Fruit fly (Drosophila melanogaster) whole organism, embryonic: ENCODE data around the gene RSG7.

ENCODE experiments used
- BEAF-32 ChIP-seq: fragments of 200-800 bp; sonication (Bioruptor generic); optimal IDR thresholded peaks from 3 replicates; lab custom pipeline; 2017; ENCODE audit warnings: missing biosample characterization, missing genetic modification characterization, mild to moderate bottlenecking, moderate library complexity, missing genetic modification reagents
- BtbVII ChIP-seq: fragments of 200-800 bp; sonication (Bioruptor generic); optimal IDR thresholded peaks from 3 replicates; lab custom pipeline; 2017; ENCODE audit warnings: missing biosample characterization, mild to moderate bottlenecking, missing genetic modification characterization
- CG12299 ChIP-seq: fragments of 200-800 bp; sonication (Bioruptor generic); optimal IDR thresholded peaks from 2 replicates; lab custom pipeline; 2018; ENCODE audit warnings: missing biosample characterization, mild to moderate bottlenecking, missing genetic modification characterization
- CG13123 ChIP-seq: fragments of 200-800 bp; sonication (Bioruptor generic); optimal IDR thresholded peaks from 2 replicates; lab custom pipeline; 2016; ENCODE audit warnings: missing biosample characterization, missing genetic modification characterization
- CG13624 ChIP-seq: fragments of 200-800 bp; sonication (Bioruptor generic); optimal IDR thresholded peaks from 2 replicates; lab custom pipeline; 2016; ENCODE audit warnings: missing biosample characterization, missing genetic modification characterization
- CG16815 ChIP-seq: fragments of 200-800 bp; sonication (Bioruptor generic); optimal IDR thresholded peaks from 3 replicates; lab custom pipeline; 2017; ENCODE audit warnings: missing biosample characterization, mild to moderate bottlenecking, missing genetic modification characterization
- CG18599 ChIP-seq: fragments of 200-800 bp; sonication (Bioruptor generic); optimal IDR thresholded peaks from 3 replicates; lab custom pipeline; 2017; ENCODE audit warnings: missing biosample characterization, missing genetic modification characterization, mild to moderate bottlenecking, moderate library complexity, missing genetic modification reagents
- CG2129 ChIP-seq: fragments of 200-800 bp; sonication (Bioruptor generic); IDR thresholded peaks from 2 replicates; pipeline ENCODE4 v1.3.6; 2022; ENCODE audit warnings: missing biosample characterization, missing genetic modification characterization; ENCODE audit not compliant: partially characterized antibody
- CG2199 ChIP-seq: fragments of 200-800 bp; sonication (Bioruptor generic); IDR thresholded peaks from 3 replicates; pipeline ENCODE4 v1.3.6; 2022; ENCODE audit warnings: missing biosample characterization, missing genetic modification characterization
- CG2202 ChIP-seq: fragments of 200-800 bp; sonication (Bioruptor generic); optimal IDR thresholded peaks from 2 replicates; lab custom pipeline; 2018; ENCODE audit warnings: missing biosample characterization, mild to moderate bottlenecking, missing genetic modification characterization
- CG31224 ChIP-seq: fragments of 200-800 bp; sonication (Bioruptor generic); IDR thresholded peaks from 2 replicates; pipeline ENCODE4 v1.3.6; 2022; ENCODE audit warnings: missing biosample characterization, missing genetic modification characterization
- CG3995 ChIP-seq: fragments of 200-800 bp; sonication (Bioruptor generic); optimal IDR thresholded peaks from 3 replicates; lab custom pipeline; 2016; ENCODE audit warnings: missing biosample characterization, missing genetic modification characterization
- CG4282 ChIP-seq: fragments of 200-800 bp; sonication (Bioruptor generic); optimal IDR thresholded peaks from 2 replicates; lab custom pipeline; 2016; ENCODE audit warnings: missing biosample characterization, missing genetic modification characterization
- CG4360 ChIP-seq: fragments of 200-800 bp; sonication (Bioruptor generic); IDR thresholded peaks from 2 replicates; pipeline ENCODE4 v1.3.6; 2022; ENCODE audit warnings: missing biosample characterization, missing genetic modification characterization
- CG4854 ChIP-seq: fragments of 200-800 bp; sonication (Bioruptor generic); optimal IDR thresholded peaks from 2 replicates; lab custom pipeline; 2016; ENCODE audit warnings: missing biosample characterization, missing genetic modification characterization, inconsistent platforms
- CG7786 ChIP-seq: fragments of 200-800 bp; sonication (Bioruptor generic); optimal IDR thresholded peaks from 2 replicates; lab custom pipeline; 2016; ENCODE audit warnings: missing biosample characterization, missing genetic modification characterization
- CoRest ChIP-seq: fragments of 200-800 bp; sonication (Bioruptor generic); optimal IDR thresholded peaks from 3 replicates; lab custom pipeline; 2018; ENCODE audit warnings: missing biosample characterization, mild to moderate bottlenecking, missing genetic modification characterization, moderate library complexity
- Dip2 ChIP-seq: fragments of 200-800 bp; sonication (Bioruptor generic); IDR thresholded peaks from 2 replicates; pipeline ENCODE4 v1.3.6; 2022; ENCODE audit warnings: missing biosample characterization, missing genetic modification characterization
- E2f1 ChIP-seq: fragments of 200-800 bp; sonication (Bioruptor generic); IDR thresholded peaks from 2 replicates; pipeline ENCODE4 v1.3.6; 2022; ENCODE audit warnings: missing biosample characterization, missing genetic modification characterization
- Fer3 ChIP-seq: fragments of 200-800 bp; sonication (Bioruptor generic); optimal IDR thresholded peaks from 2 replicates; lab custom pipeline; 2018; ENCODE audit warnings: missing biosample characterization, mild to moderate bottlenecking, missing genetic modification characterization, moderate library complexity
- Gug ChIP-seq: fragments of 200-800 bp; sonication (Bioruptor generic); IDR thresholded peaks from 4 replicates; pipeline ENCODE4 v1.3.6; 2022; ENCODE audit warnings: missing biosample characterization, missing genetic modification characterization
- H2.0 ChIP-seq: fragments of 200-800 bp; sonication (Bioruptor generic); IDR thresholded peaks from 2 replicates; pipeline ENCODE4 v1.3.6; 2022; ENCODE audit warnings: missing biosample characterization, missing genetic modification characterization
- HHEX ChIP-seq: fragments of 200-800 bp; sonication (Bioruptor generic); optimal IDR thresholded peaks from 3 replicates; lab custom pipeline; 2017; ENCODE audit warnings: missing biosample characterization, mild to moderate bottlenecking, missing genetic modification characterization, missing genetic modification reagents
- HLH4C ChIP-seq: fragments of 200-800 bp; sonication (Bioruptor generic); IDR thresholded peaks from 3 replicates; pipeline ENCODE4 v1.3.6; 2022; ENCODE audit warnings: missing biosample characterization, missing genetic modification characterization; ENCODE audit not compliant: partially characterized antibody
- Hmx ChIP-seq: fragments of 200-800 bp; sonication (Bioruptor generic); optimal IDR thresholded peaks from 2 replicates; lab custom pipeline; 2016; ENCODE audit warnings: missing biosample characterization, missing genetic modification characterization
- MBD-R2 ChIP-seq: fragments of 200-800 bp; sonication (Bioruptor generic); IDR thresholded peaks from 2 replicates; pipeline ENCODE4 v1.3.6; 2022; ENCODE audit warnings: missing biosample characterization, missing genetic modification characterization
- MESR4 ChIP-seq: fragments of 200-800 bp; sonication (Bioruptor generic); optimal IDR thresholded peaks from 2 replicates; lab custom pipeline; 2018; ENCODE audit warnings: missing biosample characterization, mild to moderate bottlenecking, missing genetic modification characterization, moderate library complexity
- Myb ChIP-seq: fragments of 200-800 bp; sonication (Bioruptor generic); optimal IDR thresholded peaks from 2 replicates; lab custom pipeline; 2016; ENCODE audit warnings: missing biosample characterization, missing genetic modification characterization
- Nf-YA ChIP-seq: fragments of 200-800 bp; sonication (Bioruptor generic); IDR thresholded peaks from 2 replicates; pipeline ENCODE4 v1.3.6; 2022; ENCODE audit warnings: missing biosample characterization, missing genetic modification characterization
- Nf-YC ChIP-seq: fragments of 200-800 bp; optimal IDR thresholded peaks from 3 replicates; lab custom pipeline; 2019; ENCODE audit warnings: missing biosample characterization, mild to moderate bottlenecking, missing genetic modification characterization, moderate library complexity
- Oaz ChIP-seq: fragments of 200-800 bp; sonication (Bioruptor generic); IDR thresholded peaks from 2 replicates; pipeline ENCODE4 v1.3.6; 2022; ENCODE audit warnings: missing biosample characterization, missing genetic modification characterization
- Sin3A ChIP-seq: fragments of >200 bp; optimal IDR thresholded peaks from 2 replicates; lab custom pipeline; 2018
- Sox100B ChIP-seq: fragments of 200-800 bp; sonication (Bioruptor generic); optimal IDR thresholded peaks from 3 replicates; lab custom pipeline; 2018; ENCODE audit warnings: missing biosample characterization, mild to moderate bottlenecking, missing genetic modification characterization
- Ssrp ChIP-seq: fragments of 200-800 bp; sonication (Bioruptor generic); optimal IDR thresholded peaks from 2 replicates; lab custom pipeline; 2018; ENCODE audit warnings: missing biosample characterization, mild to moderate bottlenecking, missing genetic modification characterization, moderate library complexity
- Vsx1 ChIP-seq: fragments of 200-800 bp; sonication (Bioruptor generic); optimal IDR thresholded peaks from 2 replicates; lab custom pipeline; 2017; ENCODE audit warnings: missing biosample characterization, mild to moderate bottlenecking, missing genetic modification characterization, missing genetic modification reagents
- br ChIP-seq: fragments of >200 bp; optimal IDR thresholded peaks from 2 replicates; lab custom pipeline; 2017
- cad ChIP-seq: fragments of >200 bp; optimal IDR thresholded peaks from 2 replicates; lab custom pipeline; 2017; ENCODE audit warnings: missing biosample characterization, missing genetic modification characterization
- chif ChIP-seq, 2 experiments: fragments of 200-800 bp; sonication (Bioruptor generic); optimal IDR thresholded peaks; 3 replicates each; lab custom pipeline; 2016; ENCODE audit warnings: missing biosample characterization in 2 of 2, missing genetic modification characterization in 2 of 2
- ci ChIP-seq: fragments of 200-800 bp; sonication (Bioruptor generic); IDR thresholded peaks from 3 replicates; pipeline ENCODE4 v1.3.6; 2022; ENCODE audit warnings: missing biosample characterization, missing genetic modification characterization
- crp ChIP-seq, 2 experiments: fragments of 200-800 bp; sonication (Bioruptor generic); optimal IDR thresholded peaks; 2 replicates in 1 of 2; 3 replicates in 1 of 2; lab custom pipeline; 2017; ENCODE audit warnings: missing biosample characterization in 2 of 2, missing genetic modification characterization in 2 of 2, mild to moderate bottlenecking in 1 of 2, moderate library complexity in 1 of 2
- fu2 ChIP-seq: fragments of 200-800 bp; sonication (Bioruptor generic); optimal IDR thresholded peaks from 2 replicates; lab custom pipeline; 2016; ENCODE audit warnings: missing biosample characterization, missing genetic modification characterization
- grau ChIP-seq: fragments of 200-800 bp; optimal IDR thresholded peaks from 3 replicates; lab custom pipeline; 2019; ENCODE audit warnings: missing biosample characterization, mild to moderate bottlenecking, missing genetic modification characterization, moderate library complexity
- h ChIP-seq: fragments of >200 bp; optimal IDR thresholded peaks from 2 replicates; lab custom pipeline; 2017
- hth ChIP-seq: fragments of >200 bp; optimal IDR thresholded peaks from 2 replicates; lab custom pipeline; 2017; ENCODE audit warnings: inconsistent platforms
- lola ChIP-seq, 3 experiments: fragments of >200 bp in 2 of 3; fragments of 200-800 bp in 1 of 3; sonication (Bioruptor generic) in 1 of 3; optimal IDR thresholded peaks; 2 replicates each; lab custom pipeline; 2017 to 2019; ENCODE audit warnings: missing biosample characterization in 3 of 3, missing genetic modification characterization in 3 of 3, mild to moderate bottlenecking in 1 of 3, moderate library complexity in 1 of 3
- mam ChIP-seq: fragments of 200-800 bp; sonication (Bioruptor generic); optimal IDR thresholded peaks from 3 replicates; lab custom pipeline; 2016; ENCODE audit warnings: missing biosample characterization, missing genetic modification characterization
- nmo ChIP-seq: fragments of 200-800 bp; sonication (Bioruptor generic); optimal IDR thresholded peaks from 2 replicates; lab custom pipeline; 2018; ENCODE audit warnings: missing biosample characterization, mild to moderate bottlenecking, missing genetic modification characterization, moderate library complexity
- run ChIP-seq: fragments of 200-800 bp; sonication (Bioruptor generic); optimal IDR thresholded peaks from 3 replicates; lab custom pipeline; 2018; ENCODE audit warnings: missing biosample characterization, mild to moderate bottlenecking, missing genetic modification characterization
- schlank ChIP-seq: fragments of 200-800 bp; sonication (Bioruptor generic); optimal IDR thresholded peaks from 2 replicates; lab custom pipeline; 2018; ENCODE audit warnings: missing biosample characterization, mild to moderate bottlenecking, missing genetic modification characterization
- tap ChIP-seq: fragments of 200-800 bp; optimal IDR thresholded peaks from 3 replicates; lab custom pipeline; 2019; ENCODE audit warnings: missing biosample characterization, mild to moderate bottlenecking, missing genetic modification characterization, moderate library complexity
- twi ChIP-seq: fragments of 200-800 bp; optimal IDR thresholded peaks from 2 replicates; lab custom pipeline; 2019; ENCODE audit warnings: missing biosample characterization, mild to moderate bottlenecking, missing genetic modification characterization, moderate library complexity
- zfh1 ChIP-seq: fragments of 200-800 bp; sonication (Bioruptor generic); IDR thresholded peaks from 3 replicates; pipeline ENCODE4 v1.3.6; 2022; ENCODE audit warnings: missing biosample characterization, missing genetic modification characterization

The RSG7 gene

DNA sequence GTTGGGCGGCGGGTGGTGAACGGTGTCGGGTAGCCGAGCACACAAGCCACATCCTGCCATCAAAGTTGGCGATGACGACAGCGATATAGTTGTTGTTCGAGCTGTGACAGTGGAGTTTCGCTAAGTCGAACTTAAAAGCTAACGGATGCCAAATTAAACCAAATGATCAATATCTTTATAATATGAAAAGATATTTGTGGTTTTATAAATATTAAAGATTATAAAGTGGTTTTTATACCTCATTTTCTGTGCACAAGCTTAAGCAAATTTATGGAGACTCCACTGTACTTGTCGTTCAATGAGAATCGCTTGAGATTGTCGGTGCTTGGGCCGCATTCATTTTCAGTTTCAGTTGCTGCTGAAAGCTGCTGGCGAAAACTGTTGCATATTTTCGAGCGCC is 22.2 kb downstream of the RSG7 start (continued):
- no peak for TF ChIP-seq CG2202 (tag; lab: Kevin White, UChicago)
- no peak for TF ChIP-seq br
- TF ChIP-seq crp (GFP tag; optimal IDR thresholded peaks at IDR 0.05; lab: Kevin White, UChicago), result no peak
- TF ChIP-seq grau, result peak; percentile 86
- TF ChIP-seq Fer3 (tag; lab: Kevin White, UChicago), result peak; percentile 49
- peak; percentile 5 for TF ChIP-seq CG16815 (GFP tag; lab: Kevin White, UChicago)
- TF ChIP-seq fu2, result no peak
- TF ChIP-seq Vsx1 (GFP tag; lab: Kevin White, UChicago), result no peak
- peak; percentile 79 for TF ChIP-seq ci (GFP tag; lab: Robert Waterston, UW)
- no peak for TF ChIP-seq BEAF-32 (GFP tag; lab: Kevin White, UChicago)
- TF ChIP-seq CoRest (tag; lab: Kevin White, UChicago), result peak; percentile 58
- no peak for TF ChIP-seq Myb (GFP tag; lab: Kevin White, UChicago)
- TF ChIP-seq Sox100B (GFP tag; lab: Kevin White, UChicago), result peak; percentile 22
- TF ChIP-seq CG4854 (GFP tag; lab: Kevin White, UChicago), result no peak
- TF ChIP-seq H2.0 (GFP tag; lab: Robert Waterston, UW), result peak; percentile 42; the same call in 1 of the 2 replicates
- peak in 1 of 3 experiments; percentile 4 for TF ChIP-seq lola (GFP tag; optimal IDR thresholded peaks at IDR 0.05; lab: Kevin White, UChicago)
- no peak for TF ChIP-seq BtbVII
- TF ChIP-seq CG12299 (tag; lab: Kevin White, UChicago), result peak; percentile 11
- TF ChIP-seq h, result no peak
- TF ChIP-seq tap (tag; lab: Kevin White, UChicago), result peak; percentile 50
- TF ChIP-seq nmo (GFP tag; lab: Kevin White, UChicago), result peak; percentile 65
- peak; percentile 22 for TF ChIP-seq run (tag; lab: Kevin White, UChicago)
- TF ChIP-seq CG31224 (GFP tag; lab: Robert Waterston, UW), result no peak
- TF ChIP-seq CG3995 (GFP tag; lab: Kevin White, UChicago), result no peak
- TF ChIP-seq cad (GFP tag; lab: Kevin White, UChicago), result no peak
- no peak for TF ChIP-seq CG13624
- TF ChIP-seq MBD-R2 (GFP tag; lab: Robert Waterston, UW), result no peak
- no peak for TF ChIP-seq CG2199 (GFP tag; lab: Robert Waterston, UW)
- TF ChIP-seq CG13123 (GFP tag; lab: Kevin White, UChicago), result no peak
- TF ChIP-seq HLH4C (GFP tag; lab: Robert Waterston, UW), result no peak
- peak; percentile 53 for TF ChIP-seq E2f1 (GFP tag; lab: Robert Waterston, UW)
- TF ChIP-seq CG2129 (GFP tag; lab: Robert Waterston, UW), result no peak
- peak; percentile 45; the same call in 1 of the 3 replicates for TF ChIP-seq zfh1
- TF ChIP-seq Gug, result peak; percentile 16; the same call in 1 of the 4 replicates
- no peak for TF ChIP-seq Nf-YC (tag; lab: Kevin White, UChicago)
- TF ChIP-seq CG4360 (GFP tag; lab: Robert Waterston, UW), result no peak
- no peak for TF ChIP-seq Dip2 (GFP tag; lab: Robert Waterston, UW)
- no peak for TF ChIP-seq hth (lab: Kevin White, UChicago)
- TF ChIP-seq Ssrp (tag; lab: Kevin White, UChicago), result peak; percentile 53
- no peak for TF ChIP-seq Hmx (GFP tag; lab: Kevin White, UChicago)
- peak; percentile 42; the same call in 1 of the 2 replicates for TF ChIP-seq Nf-YA (GFP tag; lab: Robert Waterston, UW)
- no peak for TF ChIP-seq Sin3A (lab: Kevin White, UChicago)
- TF ChIP-seq CG18599 (GFP tag; lab: Kevin White, UChicago), result peak; percentile 58
- TF ChIP-seq chif (GFP tag; optimal IDR thresholded peaks at IDR 0.05; lab: Kevin White, UChicago), result no peak
- no peak for TF ChIP-seq schlank (tag; lab: Kevin White, UChicago)
- peak; percentile 14 for TF ChIP-seq mam (GFP tag; lab: Kevin White, UChicago)
- TF ChIP-seq Oaz (GFP tag; lab: Robert Waterston, UW), result no peak
- TF ChIP-seq twi (tag; lab: Kevin White, UChicago), result no peak
- no peak for TF ChIP-seq CG4282 (GFP tag; lab: Kevin White, UChicago)
- TF ChIP-seq HHEX (GFP tag; lab: Kevin White, UChicago), result peak; percentile 29
- TF ChIP-seq MESR4 (GFP tag; lab: Kevin White, UChicago), result no peak
- TF ChIP-seq CG7786 (GFP tag; lab: Kevin White, UChicago), result no peak
